Worm (Caenorhabditis elegans) whole organism, mixed stage, embryonic: Measurements from ENCODE around the gene gpa-12.

Experiments
- lin-13 ChIP-seq: fragments of 150-350 bp; optimal IDR thresholded peaks from 2 replicates; lab custom pipeline; 2014; ENCODE audit warnings: missing biosample characterization, missing genetic modification characterization
- nhr-12 ChIP-seq: fragments of 150-350 bp; optimal IDR thresholded peaks from 2 replicates; lab custom pipeline; 2014; ENCODE audit warnings: missing biosample characterization, missing genetic modification characterization
- nhr-2 ChIP-seq: fragments of 150-350 bp; optimal IDR thresholded peaks from 2 replicates; lab custom pipeline; 2014; ENCODE audit warnings: missing biosample characterization, missing genetic modification characterization
- zip-8 ChIP-seq: fragments of 150-350 bp; optimal IDR thresholded peaks from 2 replicates; lab custom pipeline; 2014; ENCODE audit warnings: missing biosample characterization, missing genetic modification characterization

DNA sequence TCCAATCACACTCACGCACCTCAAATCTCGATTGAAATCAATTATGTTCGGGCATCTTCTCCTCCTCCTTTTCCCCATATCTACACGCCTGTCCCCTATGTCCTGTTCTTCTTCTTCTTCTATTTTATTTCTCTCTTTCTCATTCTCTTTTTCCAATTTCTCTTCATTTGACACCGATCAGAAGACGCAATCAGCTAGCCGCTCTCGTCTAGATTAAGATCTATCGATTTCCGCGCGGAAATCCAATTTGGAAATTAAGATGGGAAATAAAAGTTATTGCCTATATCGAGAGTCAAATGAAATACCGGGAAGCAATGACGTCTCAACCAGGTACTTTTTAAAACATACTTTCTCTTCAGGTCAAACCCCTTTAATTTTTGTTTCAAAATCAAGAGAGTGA is 14.9 kb upstream of the gpa-12 start:
- TF ChIP-seq nhr-2 = no peak
- TF ChIP-seq zip-8 (tag; lab: Kevin White, UChicago) = no peak
- no peak for TF ChIP-seq nhr-12
- no peak for TF ChIP-seq lin-13 (tag; lab: Kevin White, UChicago)
